Worm (Caenorhabditis elegans) whole organism, L4 larva: Measurements from ENCODE around the gene Y39B6A.1.

Experiments used
- F37D6.2 ChIP-seq: sonication (generic microtip); optimal IDR thresholded peaks from 2 replicates; lab custom pipeline; 2016; ENCODE audit warnings: mild to moderate bottlenecking, missing genetic modification characterization, missing compliant biosample characterization
- R02D3.7 ChIP-seq: fragments of 150-350 bp; sonication (generic microtip); optimal IDR thresholded peaks from 3 replicates; lab custom pipeline; 2014; ENCODE audit warnings: missing biosample characterization, missing genetic modification characterization
- Y48G9A.11 ChIP-seq: fragments of 200-800 bp; sonication (Bioruptor generic); IDR thresholded peaks from 2 replicates; pipeline ENCODE4 v1.3.6; 2022; ENCODE audit warnings: missing genetic modification reagents, missing genetic modification characterization, missing compliant biosample characterization
- Y5F2A.4 ChIP-seq: fragments of 200-800 bp; sonication (Bioruptor generic); optimal IDR thresholded peaks from 2 replicates; lab custom pipeline; 2018; ENCODE audit warnings: mild to moderate bottlenecking, missing genetic modification characterization, missing compliant biosample characterization
- ZK337.2 ChIP-seq: fragments of 200-800 bp; sonication (Bioruptor generic); IDR thresholded peaks from 2 replicates; pipeline ENCODE4 v1.3.6; 2022; ENCODE audit warnings: missing genetic modification reagents, missing genetic modification characterization, missing compliant biosample characterization
- aha-1 ChIP-seq: fragments of 150-350 bp; peaks from one replicate; lab custom pipeline; 2014; ENCODE audit warnings: missing biosample characterization, missing genetic modification characterization
- ceh-20 ChIP-seq: fragments of 200-800 bp; sonication (Bioruptor generic); IDR thresholded peaks from 2 replicates; pipeline ENCODE4 v1.3.6; 2022; ENCODE audit warnings: missing genetic modification reagents, missing genetic modification characterization, missing compliant biosample characterization
- cey-2 ChIP-seq: sonication (generic microtip); optimal IDR thresholded peaks from 3 replicates; lab custom pipeline; 2017; ENCODE audit warnings: missing genetic modification characterization, mild to moderate bottlenecking, missing compliant biosample characterization, antibody characterized with exemption, borderline replicate concordance; ENCODE audit not compliant: insufficient read depth
- daf-16 ChIP-seq, 3 experiments: sonication (generic microtip); optimal IDR thresholded peaks; 2 replicates each; lab custom pipeline; 2016 to 2017; ENCODE audit warnings: missing genetic modification characterization in 3 of 3, missing genetic modification reagents in 3 of 3, mild to moderate bottlenecking in 2 of 3, missing compliant biosample characterization in 2 of 3, missing biosample characterization in 1 of 3, moderate library complexity in 1 of 3
- dmd-6 ChIP-seq: fragments of 200-800 bp; sonication (Bioruptor generic); IDR thresholded peaks from 2 replicates; pipeline ENCODE4 v1.3.6; 2022; ENCODE audit warnings: missing genetic modification reagents, missing genetic modification characterization, missing compliant biosample characterization
- dmd-8 ChIP-seq: fragments of 200-800 bp; sonication (Bioruptor generic); IDR thresholded peaks from 2 replicates; pipeline ENCODE4 v1.3.6; 2022; ENCODE audit warnings: missing genetic modification characterization, missing compliant biosample characterization
- dpl-1 ChIP-seq: fragments of 150-350 bp; optimal IDR thresholded peaks from 2 replicates; lab custom pipeline; 2014; ENCODE audit warnings: missing biosample characterization, missing genetic modification reagents, missing genetic modification characterization
- duxl-1 ChIP-seq: sonication (generic microtip); optimal IDR thresholded peaks from 2 replicates; lab custom pipeline; 2016; ENCODE audit warnings: mild to moderate bottlenecking, missing genetic modification characterization, moderate library complexity, missing compliant biosample characterization; ENCODE audit not compliant: poor library complexity
- dve-1 ChIP-seq: sonication (generic microtip); optimal IDR thresholded peaks from 2 replicates; lab custom pipeline; 2017; ENCODE audit warnings: antibody characterized with exemption, mild to moderate bottlenecking, missing genetic modification characterization, missing compliant biosample characterization; ENCODE audit not compliant: insufficient read depth
- egl-43 ChIP-seq: fragments of 200-800 bp; sonication (Bioruptor generic); IDR thresholded peaks from 2 replicates; pipeline ENCODE4 v1.3.6; 2022; ENCODE audit warnings: missing genetic modification reagents, missing genetic modification characterization, missing compliant biosample characterization
- hif-1 ChIP-seq, 2 experiments: sonication (generic microtip); optimal IDR thresholded peaks; 2 replicates each; lab custom pipeline; 2016 to 2017; ENCODE audit warnings: missing compliant biosample characterization in 2 of 2, missing genetic modification characterization in 2 of 2, missing genetic modification reagents in 2 of 2, missing genotype in 2 of 2, mild to moderate bottlenecking in 1 of 2
- hlh-11 ChIP-seq: fragments of 200-800 bp; sonication (Bioruptor generic); optimal IDR thresholded peaks from 2 replicates; lab custom pipeline; 2018; ENCODE audit warnings: mild to moderate bottlenecking, missing genetic modification characterization, missing compliant biosample characterization
- hlh-30 ChIP-seq: sonication (generic microtip); optimal IDR thresholded peaks from 2 replicates; lab custom pipeline; 2017; ENCODE audit warnings: antibody characterized with exemption, mild to moderate bottlenecking, missing genetic modification characterization, missing compliant biosample characterization; ENCODE audit not compliant: insufficient read depth
- hmg-1.1 ChIP-seq: fragments of 200-800 bp; sonication (Bioruptor generic); IDR thresholded peaks from 2 replicates; pipeline ENCODE4 v1.3.6; 2022; ENCODE audit warnings: missing genetic modification reagents, missing genetic modification characterization, missing compliant biosample characterization
- lin-1 ChIP-seq: fragments of 200-800 bp; sonication (Bioruptor generic); IDR thresholded peaks from 2 replicates; pipeline ENCODE4 v1.3.6; 2022; ENCODE audit warnings: missing genetic modification reagents, missing genetic modification characterization, missing compliant biosample characterization
- lin-15B ChIP-seq: fragments of 150-350 bp; sonication (generic microtip); optimal IDR thresholded peaks from 3 replicates; lab custom pipeline; 2014; ENCODE audit warnings: missing biosample characterization, missing genetic modification characterization
- lin-38 ChIP-seq: fragments of 200-800 bp; sonication (Bioruptor generic); IDR thresholded peaks from 2 replicates; pipeline ENCODE4 v1.3.6; 2022; ENCODE audit warnings: missing genetic modification reagents, missing genetic modification characterization, missing compliant biosample characterization
- lsy-2 ChIP-seq, 2 experiments: fragments of 150-350 bp in 1 of 2; sonication (generic microtip) in 1 of 2; optimal IDR thresholded peaks; 2 replicates each; lab custom pipeline; 2014 to 2017; ENCODE audit warnings: missing biosample characterization in 2 of 2, missing genetic modification characterization in 2 of 2
- mdl-1 ChIP-seq, 2 experiments: fragments of 150-350 bp in 1 of 2; sonication (generic microtip) in 1 of 2; optimal IDR thresholded peaks; 2 replicates each; lab custom pipeline; 2014 to 2017; ENCODE audit warnings: missing biosample characterization in 2 of 2, missing genetic modification characterization in 2 of 2
- mep-1 ChIP-seq: fragments of 150-350 bp; sonication (generic microtip); optimal IDR thresholded peaks from 3 replicates; lab custom pipeline; 2014; ENCODE audit warnings: missing biosample characterization, missing genetic modification characterization
- mes-2 ChIP-seq: sonication (generic microtip); optimal IDR thresholded peaks from 2 replicates; lab custom pipeline; 2016; ENCODE audit warnings: missing genotype, mild to moderate bottlenecking, missing genetic modification characterization, missing compliant biosample characterization; ENCODE audit not compliant: poor library complexity, severe bottlenecking
- mxl-2 ChIP-seq: fragments of 200-800 bp; sonication (Bioruptor generic); conservative IDR thresholded peaks from 2 replicates; pipeline ENCODE4 v1.3.6; 2022; ENCODE audit warnings: missing genetic modification reagents, missing genetic modification characterization, missing compliant biosample characterization
- mxl-3 ChIP-seq: fragments of 200-800 bp; sonication (Bioruptor generic); optimal IDR thresholded peaks from 2 replicates; lab custom pipeline; 2018; ENCODE audit warnings: mild to moderate bottlenecking, missing genetic modification characterization, missing compliant biosample characterization
- nhr-102 ChIP-seq: sonication (generic microtip); optimal IDR thresholded peaks from 2 replicates; lab custom pipeline; 2016; ENCODE audit warnings: mild to moderate bottlenecking, missing genetic modification characterization, moderate library complexity, missing compliant biosample characterization
- nhr-11 ChIP-seq: fragments of 150-350 bp; optimal IDR thresholded peaks from 2 replicates; lab custom pipeline; 2014; ENCODE audit warnings: missing biosample characterization, missing genetic modification characterization
- nhr-237 ChIP-seq: sonication (generic microtip); optimal IDR thresholded peaks from 2 replicates; lab custom pipeline; 2017; ENCODE audit warnings: missing biosample characterization, missing genetic modification characterization
- nhr-28 ChIP-seq: fragments of 150-350 bp; optimal IDR thresholded peaks from 2 replicates; lab custom pipeline; 2014; ENCODE audit warnings: missing biosample characterization, missing genetic modification characterization
- nhr-6 ChIP-seq: fragments of 150-350 bp; optimal IDR thresholded peaks from 2 replicates; lab custom pipeline; 2014; ENCODE audit warnings: missing biosample characterization, missing genetic modification characterization
- nhr-77 ChIP-seq: fragments of 150-350 bp; optimal IDR thresholded peaks from 2 replicates; lab custom pipeline; 2014; ENCODE audit warnings: missing biosample characterization, missing genetic modification characterization
- php-3 ChIP-seq: fragments of 200-800 bp; sonication (Bioruptor generic); IDR thresholded peaks from 2 replicates; pipeline ENCODE4 v1.3.6; 2022; ENCODE audit warnings: missing genetic modification reagents, missing genetic modification characterization, missing compliant biosample characterization
- pqm-1 ChIP-seq: sonication (generic microtip); optimal IDR thresholded peaks from 2 replicates; lab custom pipeline; 2017; ENCODE audit warnings: missing biosample characterization, missing genetic modification characterization
- rbr-2 ChIP-seq: sonication (generic microtip); optimal IDR thresholded peaks from 2 replicates; lab custom pipeline; 2016; ENCODE audit warnings: missing genotype, missing genetic modification characterization, missing compliant biosample characterization
- sdz-12 ChIP-seq: fragments of 200-800 bp; sonication (Bioruptor generic); optimal IDR thresholded peaks from 2 replicates; lab custom pipeline; 2018; ENCODE audit warnings: mild to moderate bottlenecking, missing genetic modification characterization, missing compliant biosample characterization
- set-16 ChIP-seq: fragments of 200-800 bp; sonication (Bioruptor generic); IDR thresholded peaks from 2 replicates; pipeline ENCODE4 v1.3.6; 2022; ENCODE audit warnings: missing genetic modification reagents, missing genetic modification characterization, missing compliant biosample characterization
- tra-1 ChIP-seq: fragments of 200-800 bp; sonication (Bioruptor generic); IDR thresholded peaks from 2 replicates; pipeline ENCODE4 v1.3.6; 2022; ENCODE audit warnings: missing genetic modification reagents, missing genetic modification characterization, missing compliant biosample characterization
- unc-39 ChIP-seq: sonication (generic microtip); optimal IDR thresholded peaks from 2 replicates; lab custom pipeline; 2017; ENCODE audit warnings: missing biosample characterization, missing genetic modification characterization
- zip-2 ChIP-seq: fragments of 150-350 bp; optimal IDR thresholded peaks from 2 replicates; lab custom pipeline; 2014; ENCODE audit warnings: missing biosample characterization, missing genetic modification characterization
- ztf-11 ChIP-seq: fragments of 150-350 bp; optimal IDR thresholded peaks from 2 replicates; lab custom pipeline; 2014; ENCODE audit warnings: missing biosample characterization, missing genetic modification characterization

The Y39B6A.1 gene

DNA sequence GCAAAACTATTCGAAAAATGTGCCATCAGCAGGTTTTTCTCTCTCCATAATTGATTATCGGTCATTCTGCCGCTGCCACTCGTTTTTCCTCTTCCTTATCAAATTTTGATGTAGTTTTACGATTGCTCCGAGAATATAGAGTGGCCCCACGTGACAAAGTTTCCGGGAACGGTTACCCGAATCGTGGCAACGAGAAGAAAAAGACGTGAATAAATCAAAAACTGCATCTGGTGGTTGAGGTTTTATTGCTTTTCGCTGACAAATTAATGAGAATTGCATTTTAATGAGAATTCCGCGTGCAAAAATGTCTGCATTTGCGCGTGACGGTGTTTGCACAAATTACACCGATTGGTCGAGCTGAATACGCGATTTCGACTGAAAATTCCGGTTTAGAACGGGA, 2.0 kb upstream of the Y39B6A.1 start:
- peak; percentile 22 for TF ChIP-seq pqm-1
- TF ChIP-seq Y5F2A.4 (GFP tag; lab: Kevin White, UChicago) = no peak
- no peak for TF ChIP-seq dmd-8 (GFP tag; lab: Robert Waterston, UW)
- peak; percentile 82 for TF ChIP-seq tra-1 (GFP tag; lab: Robert Waterston, UW)
- TF ChIP-seq cey-2 = no peak
- no peak for TF ChIP-seq egl-43
- peak; percentile 88 for TF ChIP-seq dmd-6 (GFP tag; lab: Robert Waterston, UW)
- peak; percentile 83 for TF ChIP-seq ceh-20
- 0 out of 2 replicates have a peak, but pooled peaks have one; percentile 29 for TF ChIP-seq mxl-2 (GFP tag; lab: Robert Waterston, UW)
- TF ChIP-seq php-3 (GFP tag; lab: Robert Waterston, UW) = peak; percentile 99
- no peak for TF ChIP-seq daf-16 (GFP tag; optimal IDR thresholded peaks at IDR 0.05; lab: Kevin White, UChicago)
- TF ChIP-seq daf-16 (tag; optimal IDR thresholded peaks at IDR 0.05; lab: Kevin White, UChicago) = peak; percentile 74
- TF ChIP-seq lsy-2 (tag; optimal IDR thresholded peaks at IDR 0.05; lab: Kevin White, UChicago) = peak in 1 of 2 experiments; percentile 13
- TF ChIP-seq mes-2 (tag; lab: Kevin White, UChicago) = peak; percentile 35
- peak; percentile 2 for TF ChIP-seq nhr-102
- TF ChIP-seq mep-1 (tag; lab: Kevin White, UChicago) = peak; percentile 6
- TF ChIP-seq hlh-11 (tag; lab: Kevin White, UChicago) = peak; percentile 87
- no peak for TF ChIP-seq F37D6.2 (tag; lab: Kevin White, UChicago)
- TF ChIP-seq nhr-28 = peak; percentile 77
- peak; percentile 49 for TF ChIP-seq mxl-3 (GFP tag; lab: Kevin White, UChicago)
- TF ChIP-seq hif-1 (tag; optimal IDR thresholded peaks at IDR 0.05; lab: Kevin White, UChicago) = peak in 1 of 2 experiments; percentile 2
- TF ChIP-seq mdl-1 (tag; optimal IDR thresholded peaks at IDR 0.05; lab: Kevin White, UChicago) = peak in 1 of 2 experiments; percentile 65
- TF ChIP-seq lin-38 = 0 out of 2 replicates have a peak, but pooled peaks have one; percentile 18
- TF ChIP-seq sdz-12 = no peak
- peak; percentile 64 for TF ChIP-seq hlh-30 (tag; lab: Kevin White, UChicago)
- peak; percentile 32 for TF ChIP-seq nhr-77 (tag; lab: Kevin White, UChicago)
- 0 out of 2 replicates have a peak, but pooled peaks have one; percentile 54 for TF ChIP-seq lin-1
- no peak for TF ChIP-seq Y48G9A.11 (GFP tag; lab: Robert Waterston, UW)
- TF ChIP-seq dve-1 (tag; lab: Kevin White, UChicago) = peak; percentile 72

- TF ChIP-seq php-3 (GFP tag; lab: Robert Waterston, UW) = 0 out of 2 replicates have a peak, but pooled peaks have one; percentile 11
- peak; percentile 89 for TF ChIP-seq set-16
- TF ChIP-seq nhr-6 (tag; lab: Kevin White, UChicago) = no peak
Observed at ce11 chrV:19202800-19203199, 607 bp downstream of the Y39B6A.1 start.

ce11 chrV:19201190-19201589, 2.2 kb downstream of the Y39B6A.1 start:
- TF ChIP-seq ZK337.2 (GFP tag; lab: Robert Waterston, UW) (no peak), set-16 (peak; percentile 79)
- TF ChIP-seq, all 104 proteins: peak for 1

DNA sequence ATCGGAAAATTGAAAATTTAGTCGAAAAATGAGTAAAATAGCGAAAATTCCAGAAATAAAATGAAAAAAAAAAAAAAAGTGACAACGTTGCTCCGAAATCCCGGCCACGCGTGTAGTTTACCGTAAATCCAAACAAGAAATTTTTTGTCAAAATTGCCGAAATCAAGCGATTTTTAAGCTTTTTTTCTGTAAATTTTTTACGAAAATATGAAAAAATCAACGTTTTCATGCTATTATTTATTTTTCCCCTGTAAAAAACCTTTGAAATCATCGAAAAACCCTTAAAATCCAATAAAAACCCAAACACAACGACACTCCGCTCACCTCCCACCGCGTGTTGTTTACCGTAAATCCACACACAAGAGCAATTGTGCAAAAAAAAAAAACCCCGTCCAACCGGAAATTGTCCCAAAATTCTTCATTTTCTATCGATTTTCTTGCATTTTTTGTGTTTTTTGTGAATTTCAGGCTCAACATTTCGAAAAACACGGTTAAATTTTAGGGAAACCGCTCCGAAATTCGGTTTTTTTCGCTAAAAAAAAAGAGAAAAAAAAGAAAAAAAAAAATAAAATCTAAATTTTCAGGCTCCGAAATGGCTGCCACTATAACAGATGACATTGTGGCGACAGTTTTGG, 13.3 kb downstream of the Y39B6A.1 start, which contains the start of the genes Y39B6A.3 and pph-5:
Y39B6A.3 (minus strand) TSS at position 51 of the 635 bp plus-strand sequence.
pph-5 (plus strand) TSS at position 585 of the 635 bp plus-strand sequence.
- TF ChIP-seq duxl-1 (tag; lab: Kevin White, UChicago) (no peak), mxl-3 (GFP tag; lab: Kevin White, UChicago) (no peak), hmg-1.1 (GFP tag; lab: Robert Waterston, UW) (0 out of 2 replicates have a peak, but pooled peaks have one; percentile 26), Y48G9A.11 (GFP tag; lab: Robert Waterston, UW) (peak; percentile 99), unc-39 (tag; lab: Kevin White, UChicago) (no peak), nhr-102 (no peak), dpl-1 (peak; percentile 37), R02D3.7 (tag; lab: Kevin White, UChicago) (peak; percentile 94), mep-1 (tag; lab: Kevin White, UChicago) (peak; percentile 48), mes-2 (tag; lab: Kevin White, UChicago) (peak; percentile 48), aha-1 (peak; percentile 24), dve-1 (tag; lab: Kevin White, UChicago) (peak; percentile 19), ztf-11 (tag; lab: Kevin White, UChicago) (no peak), nhr-11 (tag; lab: Kevin White, UChicago) (peak; percentile 14), nhr-237 (tag; lab: Kevin White, UChicago) (no peak), lin-15B (tag; lab: Kevin White, UChicago) (no peak), rbr-2 (tag; lab: Kevin White, UChicago) (peak; percentile 35), zip-2 (tag; lab: Kevin White, UChicago) (no peak)
